Worm (Caenorhabditis elegans) whole organism, early embryonic: ENCODE data around the gene fubl-3.

Experiments used
- B0310.2 ChIP-seq: sonication (generic microtip); optimal IDR thresholded peaks from 2 replicates; lab custom pipeline; 2016; ENCODE audit warnings: mild to moderate bottlenecking, missing genetic modification characterization, missing compliant biosample characterization
- F13C5.2 ChIP-seq: sonication (generic microtip); optimal IDR thresholded peaks from 2 replicates; lab custom pipeline; 2017; ENCODE audit warnings: mild to moderate bottlenecking, missing genetic modification characterization, inconsistent platforms, missing compliant biosample characterization
- aly-1 ChIP-seq: sonication (generic microtip); optimal IDR thresholded peaks from 2 replicates; lab custom pipeline; 2016; ENCODE audit warnings: missing genetic modification characterization, missing compliant biosample characterization
- ama-1 ChIP-seq: fragments of 150-350 bp; optimal IDR thresholded peaks from 2 replicates; lab custom pipeline; 2014
- ceh-13 ChIP-seq: fragments of 200-800 bp; sonication (Bioruptor generic); optimal IDR thresholded peaks from 2 replicates; lab custom pipeline; 2018; ENCODE audit warnings: mild to moderate bottlenecking, missing genetic modification characterization, missing compliant biosample characterization
- ceh-36 ChIP-seq: sonication (generic microtip); optimal IDR thresholded peaks from 2 replicates; lab custom pipeline; 2016; ENCODE audit warnings: missing genetic modification characterization, inconsistent platforms, missing compliant biosample characterization
- ets-7 ChIP-seq: sonication (generic microtip); optimal IDR thresholded peaks from 2 replicates; lab custom pipeline; 2016; ENCODE audit warnings: missing genotype, missing genetic modification characterization, missing compliant biosample characterization
- flt-1 ChIP-seq: fragments of 200-800 bp; sonication (Bioruptor generic); IDR thresholded peaks from 2 replicates; pipeline ENCODE4 v1.3.6; 2022; ENCODE audit warnings: missing genetic modification characterization, missing compliant biosample characterization
- hmbx-1 ChIP-seq: sonication (generic microtip); optimal IDR thresholded peaks from 2 replicates; lab custom pipeline; 2016; ENCODE audit warnings: mild to moderate bottlenecking, missing genetic modification characterization, missing compliant biosample characterization
- hmg-4 ChIP-seq: fragments of 200-800 bp; sonication (Bioruptor generic); optimal IDR thresholded peaks from 2 replicates; lab custom pipeline; 2018; ENCODE audit warnings: mild to moderate bottlenecking, missing genetic modification characterization, missing compliant biosample characterization
- hnd-1 ChIP-seq: sonication (generic microtip); optimal IDR thresholded peaks from 2 replicates; lab custom pipeline; 2016; ENCODE audit warnings: missing genetic modification characterization, missing compliant biosample characterization
- pes-1 ChIP-seq: fragments of 200-800 bp; sonication (Bioruptor generic); IDR thresholded peaks from 2 replicates; pipeline ENCODE4 v1.3.6; 2022; ENCODE audit warnings: missing genetic modification reagents, missing genetic modification characterization, missing compliant biosample characterization
- scrt-1 ChIP-seq: fragments of 200-800 bp; sonication (Bioruptor generic); IDR thresholded peaks from 2 replicates; pipeline ENCODE4 v1.3.6; 2022; ENCODE audit warnings: missing genetic modification characterization, missing compliant biosample characterization
- sea-1 ChIP-seq: fragments of 200-800 bp; sonication (Bioruptor generic); conservative IDR thresholded peaks from 2 replicates; pipeline ENCODE4 v1.3.6; 2022; ENCODE audit warnings: missing genetic modification characterization, missing compliant biosample characterization
- tbx-11 ChIP-seq: fragments of 200-800 bp; sonication (Bioruptor generic); IDR thresholded peaks from 2 replicates; pipeline ENCODE4 v1.3.6; 2022; ENCODE audit warnings: missing genetic modification characterization, missing compliant biosample characterization
- tbx-37 ChIP-seq: fragments of 200-800 bp; sonication (Bioruptor generic); conservative IDR thresholded peaks from 2 replicates; pipeline ENCODE4 v1.3.6; 2022; ENCODE audit warnings: missing genetic modification reagents, missing genetic modification characterization, missing compliant biosample characterization
- tra-4 ChIP-seq: sonication (generic microtip); optimal IDR thresholded peaks from 2 replicates; lab custom pipeline; 2017; ENCODE audit warnings: missing genetic modification characterization, missing compliant biosample characterization

Gene fubl-3

DNA sequence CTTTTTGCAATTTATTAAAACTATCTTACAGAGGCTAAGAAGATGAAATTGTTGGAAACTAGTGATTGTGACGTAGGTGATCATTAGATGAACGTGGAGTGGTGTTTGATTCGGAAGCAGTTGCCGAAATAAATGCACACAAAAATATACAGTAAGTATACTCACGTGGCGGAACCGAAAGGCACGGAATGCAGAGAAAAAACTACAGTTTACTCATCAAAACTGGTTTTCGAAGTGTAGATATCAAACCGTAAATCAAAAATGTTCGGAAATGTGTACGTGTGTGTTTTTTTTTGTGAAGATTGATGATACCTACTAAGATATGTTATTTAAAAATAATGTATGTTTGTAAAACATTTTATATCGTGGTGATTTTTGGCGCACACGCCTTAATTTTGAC, 7.5 kb upstream of the fubl-3 start:
- TF ChIP-seq tra-4 (tag; lab: Kevin White, UChicago) (no peak), tbx-37 (GFP tag; lab: Robert Waterston, UW) (no peak), ceh-13 (GFP tag; lab: Kevin White, UChicago) (no peak)

DNA sequence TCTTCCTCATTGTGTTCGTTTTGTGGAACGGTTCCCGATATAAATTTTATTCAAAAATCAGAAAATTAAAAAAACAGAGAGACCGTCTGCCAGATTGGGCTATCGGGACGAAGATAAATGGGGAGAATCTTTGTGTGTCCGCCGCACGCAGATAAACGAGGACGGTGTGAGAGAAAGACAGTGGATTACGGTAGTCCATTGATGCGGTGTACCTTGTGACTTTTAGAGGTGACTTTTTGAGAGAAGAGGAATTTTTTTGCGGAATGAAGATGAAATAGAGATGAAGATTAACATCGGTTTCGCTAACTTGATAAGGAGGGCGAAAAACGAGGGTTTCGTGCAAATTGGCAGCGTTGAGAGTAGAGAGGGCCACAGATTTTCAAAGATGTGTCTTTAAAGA, 6.5 kb upstream of the fubl-3 start:
- no peak for TF ChIP-seq ceh-13 (GFP tag; lab: Kevin White, UChicago)
- no peak for TF ChIP-seq scrt-1 (GFP tag; lab: Robert Waterston, UW)
- TF ChIP-seq flt-1 (GFP tag; lab: Robert Waterston, UW): no peak
- no peak for TF ChIP-seq pes-1 (GFP tag; lab: Robert Waterston, UW)
- TF ChIP-seq hnd-1 (tag; lab: Kevin White, UChicago): no peak
- no peak for TF ChIP-seq tbx-11 (GFP tag; lab: Robert Waterston, UW)
- TF ChIP-seq tra-4 (tag; lab: Kevin White, UChicago): no peak
- no peak for TF ChIP-seq tbx-37 (GFP tag; lab: Robert Waterston, UW)
- TF ChIP-seq F13C5.2: no peak
- no peak for TF ChIP-seq B0310.2 (tag; lab: Kevin White, UChicago)
- no peak for TF ChIP-seq hmg-4 (GFP tag; lab: Kevin White, UChicago)
- TF ChIP-seq sea-1: no peak
- TF ChIP-seq ama-1: no peak
- no peak for TF ChIP-seq ceh-36 (tag; lab: Kevin White, UChicago)
- TF ChIP-seq ets-7 (tag; lab: Kevin White, UChicago): no peak

DNA sequence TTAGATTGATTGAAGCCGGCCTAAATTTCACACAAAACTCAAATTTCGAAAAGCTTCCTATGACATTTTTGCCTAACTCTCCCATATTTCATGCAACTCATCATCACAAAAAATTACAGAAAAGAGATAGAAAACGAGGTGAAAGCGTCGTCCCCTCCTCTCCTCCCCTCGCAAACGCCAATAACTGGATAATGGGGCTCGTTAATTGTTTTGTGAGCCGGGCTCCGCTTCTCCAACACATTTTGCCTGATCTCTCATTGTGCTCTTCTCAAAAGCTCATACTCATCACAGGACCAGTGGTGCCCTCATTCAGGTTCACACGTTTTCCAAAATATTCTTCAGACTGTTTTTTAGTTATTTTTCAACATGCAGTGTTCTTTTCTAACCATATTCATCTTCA, 5.4 kb upstream of the fubl-3 start, which contains the start of gene pbo-6:
Gene pbo-6, plus strand, starts transcription at position 240 of the 400 bp plus-strand sequence.
- TF ChIP-seq F13C5.2: no peak
- TF ChIP-seq scrt-1 (GFP tag; lab: Robert Waterston, UW): no peak
- TF ChIP-seq flt-1 (GFP tag; lab: Robert Waterston, UW): no peak
- no peak for TF ChIP-seq ceh-36 (tag; lab: Kevin White, UChicago)
- TF ChIP-seq hnd-1 (tag; lab: Kevin White, UChicago): no peak
- no peak for TF ChIP-seq aly-1 (tag; lab: Kevin White, UChicago)
- TF ChIP-seq sea-1: no peak
- no peak for TF ChIP-seq pes-1 (GFP tag; lab: Robert Waterston, UW)
- no peak for TF ChIP-seq tbx-11 (GFP tag; lab: Robert Waterston, UW)
- no peak for TF ChIP-seq hmbx-1 (tag; lab: Kevin White, UChicago)

DNA sequence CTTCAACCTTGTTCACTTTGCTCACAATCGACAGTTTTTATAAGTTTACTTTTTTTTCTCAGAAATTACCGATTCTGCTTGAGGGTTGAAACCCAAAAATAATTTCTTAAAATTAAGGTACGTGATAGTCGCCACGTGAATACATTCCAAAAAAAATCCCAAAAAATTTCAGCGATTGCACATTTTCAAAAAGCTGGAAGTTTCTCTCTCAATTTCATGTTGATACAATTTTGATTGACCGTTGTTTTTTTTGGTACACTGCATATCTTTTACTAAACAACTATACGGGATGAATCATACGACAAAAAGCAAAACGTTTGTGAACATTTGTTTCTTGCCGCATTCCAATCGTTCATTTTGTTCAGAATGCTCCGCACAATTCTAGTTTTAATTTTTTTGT, 4.1 kb downstream of the fubl-3 start, which contains the start of gene C36E6.8:
Gene C36E6.8, plus strand, starts transcription at position 301 of the 400 bp plus-strand sequence.
- no peak for TF ChIP-seq ceh-36 (tag; lab: Kevin White, UChicago)
- no peak for TF ChIP-seq tbx-37 (GFP tag; lab: Robert Waterston, UW)
- TF ChIP-seq tra-4 (tag; lab: Kevin White, UChicago): no peak
- no peak for TF ChIP-seq tbx-11 (GFP tag; lab: Robert Waterston, UW)
- TF ChIP-seq hmbx-1 (tag; lab: Kevin White, UChicago): no peak

DNA sequence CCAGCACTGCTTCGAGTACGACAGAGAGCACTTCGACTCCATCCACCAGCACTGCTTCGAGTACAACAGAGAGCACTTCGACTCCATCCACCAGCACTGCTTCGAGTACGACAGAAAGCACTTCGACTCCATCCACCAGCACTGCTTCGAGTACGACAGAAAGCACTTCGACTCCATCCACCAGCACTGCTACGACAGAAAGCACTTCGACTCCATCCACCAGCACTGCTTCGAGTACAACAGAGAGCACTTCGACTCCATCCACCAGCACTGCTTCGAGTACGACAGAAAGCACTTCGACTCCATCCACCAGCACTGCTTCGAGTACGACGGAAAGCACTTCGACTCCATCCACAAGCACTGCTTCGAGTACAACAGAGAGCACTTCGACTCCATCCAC, 8.3 kb downstream of the fubl-3 start:
- 0 out of 2 replicates have a peak, but pooled peaks have one; percentile 46 for TF ChIP-seq tbx-37 (GFP tag; lab: Robert Waterston, UW)
- TF ChIP-seq scrt-1 (GFP tag; lab: Robert Waterston, UW): peak; percentile 73; the same call in 1 of the 2 replicates

DNA sequence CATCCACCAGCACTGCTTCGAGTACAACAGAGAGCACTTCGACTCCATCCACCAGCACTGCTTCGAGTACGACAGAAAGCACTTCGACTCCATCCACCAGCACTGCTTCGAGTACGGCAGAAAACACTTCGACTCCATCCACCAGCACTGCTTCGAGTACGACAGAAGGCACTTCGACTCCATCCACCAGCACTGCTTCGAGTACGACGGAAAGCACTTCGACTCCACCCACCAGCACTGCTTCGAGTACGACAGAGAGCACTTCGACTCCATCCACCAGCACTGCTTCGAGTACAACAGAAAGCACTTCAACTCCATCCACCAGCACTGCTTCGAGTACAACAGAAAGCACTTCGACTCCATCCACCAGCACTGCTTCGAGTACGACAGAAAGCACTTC, 10.4 kb downstream of the fubl-3 start:
- peak; percentile 32 for TF ChIP-seq scrt-1 (GFP tag; lab: Robert Waterston, UW)

DNA sequence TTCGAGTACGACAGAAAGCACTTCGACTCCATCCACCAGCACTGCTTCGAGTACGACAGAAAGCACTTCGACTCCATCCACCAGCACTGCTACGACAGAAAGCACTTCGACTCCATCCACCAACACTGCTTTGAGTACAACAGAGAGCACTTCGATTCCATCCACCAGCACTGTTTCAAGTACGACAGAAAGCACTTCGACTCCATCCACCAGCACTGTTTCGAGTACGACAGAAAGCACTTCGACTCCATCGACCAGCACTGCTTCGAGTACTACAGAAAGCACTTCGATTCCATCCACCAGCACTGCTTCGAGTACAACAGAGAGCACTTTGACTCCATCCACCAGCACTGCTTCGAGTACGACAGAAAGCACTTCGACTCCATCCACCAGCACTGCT, 11.0 kb downstream of the fubl-3 start:
- TF ChIP-seq scrt-1 (GFP tag; lab: Robert Waterston, UW): peak; percentile 27; the same call in 1 of the 2 replicates

DNA sequence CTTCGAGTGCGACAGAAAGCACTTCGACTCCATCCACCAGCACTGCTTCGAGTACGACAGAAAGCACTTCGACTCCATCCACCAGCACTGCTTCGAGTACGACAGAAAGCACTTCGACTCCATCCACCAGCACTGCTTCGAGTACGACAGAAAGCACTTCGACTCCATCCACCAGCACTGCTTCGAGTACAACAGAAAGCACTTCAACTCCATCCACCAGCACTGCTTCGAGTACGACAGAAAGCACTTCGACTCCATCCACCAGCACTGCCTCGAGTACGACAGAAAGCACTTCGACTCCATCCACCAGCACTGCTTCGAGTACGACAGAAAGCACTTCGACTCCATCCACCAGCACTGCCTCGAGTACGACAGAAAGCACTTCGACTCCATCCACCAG, 13.0 kb downstream of the fubl-3 start:
- 0 out of 2 replicates have a peak, but pooled peaks have one; percentile 19 for TF ChIP-seq flt-1 (GFP tag; lab: Robert Waterston, UW)

DNA sequence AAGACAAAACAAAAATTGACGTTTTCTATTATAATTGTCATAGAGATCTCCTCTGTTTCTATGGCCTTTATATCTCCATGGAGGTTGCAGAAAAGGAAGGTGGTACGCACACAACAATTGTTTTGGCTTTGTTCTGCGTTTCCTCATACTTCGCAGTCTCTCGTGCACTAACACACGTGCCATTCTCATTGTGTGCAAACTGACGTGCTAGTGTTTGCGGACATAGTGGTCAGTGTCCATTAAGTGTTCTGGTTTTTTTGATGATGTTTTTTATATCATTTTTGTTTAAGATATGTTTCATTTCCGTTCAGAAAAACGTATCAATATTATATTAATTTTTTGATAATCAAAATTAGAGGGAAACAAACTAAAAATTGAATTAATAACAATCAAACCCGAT, 17.2 kb downstream of the fubl-3 start, which contains the start of gene C36E6.2:
Gene C36E6.2, plus strand, starts transcription at position 261 of the 400 bp plus-strand sequence.
- TF ChIP-seq hmbx-1 (tag; lab: Kevin White, UChicago) (no peak), ceh-36 (tag; lab: Kevin White, UChicago) (no peak), hmg-4 (GFP tag; lab: Kevin White, UChicago) (peak; percentile 39), aly-1 (tag; lab: Kevin White, UChicago) (no peak), F13C5.2 (no peak), scrt-1 (GFP tag; lab: Robert Waterston, UW) (0 out of 2 replicates have a peak, but pooled peaks have one; percentile 33)
